Fruit fly (Drosophila melanogaster) whole organism, adult: ENCODE results near the gene HBS1.

Source experiments
- CG11617 ChIP-seq: fragments of 200-800 bp; sonication (Bioruptor generic); optimal IDR thresholded peaks from 2 replicates; lab custom pipeline; 2017; ENCODE audit warnings: mild to moderate bottlenecking, missing biosample characterization, missing genetic modification reagents, missing genetic modification characterization
- CG12768 ChIP-seq: fragments of 200-800 bp; sonication (Bioruptor generic); optimal IDR thresholded peaks from 2 replicates; lab custom pipeline; 2017; ENCODE audit warnings: missing biosample characterization, missing genetic modification characterization, mild to moderate bottlenecking, moderate library complexity, missing genetic modification reagents
- CG14711 ChIP-seq: fragments of 200-800 bp; sonication (Bioruptor generic); optimal IDR thresholded peaks from 2 replicates; lab custom pipeline; 2018; ENCODE audit warnings: missing biosample characterization, mild to moderate bottlenecking, missing genetic modification characterization, moderate library complexity
- CG1620 ChIP-seq: fragments of 200-800 bp; sonication (Bioruptor generic); optimal IDR thresholded peaks from 2 replicates; lab custom pipeline; 2016; ENCODE audit warnings: missing biosample characterization, missing genetic modification characterization
- CG33017 ChIP-seq: fragments of 200-800 bp; sonication (Bioruptor generic); optimal IDR thresholded peaks from 2 replicates; lab custom pipeline; 2018; ENCODE audit warnings: missing biosample characterization, mild to moderate bottlenecking, missing genetic modification characterization, moderate library complexity
- CG5204 ChIP-seq: fragments of 200-800 bp; sonication (Bioruptor generic); optimal IDR thresholded peaks from 2 replicates; lab custom pipeline; 2016; ENCODE audit warnings: missing biosample characterization, missing genetic modification characterization
- CG7045 ChIP-seq: fragments of 200-800 bp; sonication (Bioruptor generic); optimal IDR thresholded peaks from 2 replicates; lab custom pipeline; 2017; ENCODE audit warnings: missing biosample characterization, mild to moderate bottlenecking, missing genetic modification characterization
- CG7101 ChIP-seq: fragments of 200-800 bp; sonication (Bioruptor generic); optimal IDR thresholded peaks from 2 replicates; lab custom pipeline; 2018; ENCODE audit warnings: missing biosample characterization, mild to moderate bottlenecking, missing genetic modification characterization, moderate library complexity
- Clk ChIP-seq: fragments of 200-800 bp; sonication (Bioruptor generic); optimal IDR thresholded peaks from 2 replicates; lab custom pipeline; 2017; ENCODE audit warnings: missing biosample characterization, missing genetic modification characterization
- Crg-1 ChIP-seq: fragments of 200-800 bp; sonication (Bioruptor generic); optimal IDR thresholded peaks from 2 replicates; lab custom pipeline; 2016; ENCODE audit warnings: missing biosample characterization, missing genetic modification characterization
- Hr96 ChIP-seq: fragments of 200-800 bp; sonication (Bioruptor generic); optimal IDR thresholded peaks from 2 replicates; lab custom pipeline; 2016; ENCODE audit warnings: missing biosample characterization, missing genetic modification characterization
- Mnt ChIP-seq: fragments of 200-800 bp; sonication (Bioruptor generic); optimal IDR thresholded peaks from 2 replicates; lab custom pipeline; 2016; ENCODE audit warnings: missing biosample characterization, mild to moderate bottlenecking, missing genetic modification characterization
- bab1 ChIP-seq: fragments of 200-800 bp; sonication (Bioruptor generic); optimal IDR thresholded peaks from 3 replicates; lab custom pipeline; 2019; ENCODE audit warnings: missing biosample characterization, mild to moderate bottlenecking, missing genetic modification characterization, moderate library complexity
- cic ChIP-seq: fragments of 200-800 bp; sonication (Bioruptor generic); optimal IDR thresholded peaks from 2 replicates; lab custom pipeline; 2017; ENCODE audit warnings: missing biosample characterization, mild to moderate bottlenecking, missing genetic modification characterization, moderate library complexity
- cnc ChIP-seq, 2 experiments: fragments of >200 bp; optimal IDR thresholded peaks; 2 replicates each; lab custom pipeline; 2017
- kay ChIP-seq: fragments of 200-800 bp; sonication (Bioruptor generic); peaks from one replicate; lab custom pipeline; 2016; ENCODE audit warnings: missing biosample characterization, missing genetic modification characterization, borderline replicate concordance
- ovo ChIP-seq: fragments of 200-800 bp; sonication (Bioruptor generic); optimal IDR thresholded peaks from 2 replicates; lab custom pipeline; 2016; ENCODE audit warnings: missing biosample characterization, missing genetic modification characterization
- pad ChIP-seq: fragments of 200-800 bp; sonication (Bioruptor generic); optimal IDR thresholded peaks from 3 replicates; lab custom pipeline; 2017; ENCODE audit warnings: missing biosample characterization, missing genetic modification characterization, mild to moderate bottlenecking, moderate library complexity, missing genetic modification reagents
- tj ChIP-seq: fragments of 200-800 bp; sonication (Bioruptor generic); optimal IDR thresholded peaks from 3 replicates; lab custom pipeline; 2017; ENCODE audit warnings: missing biosample characterization, mild to moderate bottlenecking, missing genetic modification characterization, moderate library complexity
- toe ChIP-seq: fragments of 200-800 bp; sonication (Bioruptor generic); optimal IDR thresholded peaks from 2 replicates; lab custom pipeline; 2016; ENCODE audit warnings: missing biosample characterization, missing genetic modification characterization

The HBS1 gene

DNA sequence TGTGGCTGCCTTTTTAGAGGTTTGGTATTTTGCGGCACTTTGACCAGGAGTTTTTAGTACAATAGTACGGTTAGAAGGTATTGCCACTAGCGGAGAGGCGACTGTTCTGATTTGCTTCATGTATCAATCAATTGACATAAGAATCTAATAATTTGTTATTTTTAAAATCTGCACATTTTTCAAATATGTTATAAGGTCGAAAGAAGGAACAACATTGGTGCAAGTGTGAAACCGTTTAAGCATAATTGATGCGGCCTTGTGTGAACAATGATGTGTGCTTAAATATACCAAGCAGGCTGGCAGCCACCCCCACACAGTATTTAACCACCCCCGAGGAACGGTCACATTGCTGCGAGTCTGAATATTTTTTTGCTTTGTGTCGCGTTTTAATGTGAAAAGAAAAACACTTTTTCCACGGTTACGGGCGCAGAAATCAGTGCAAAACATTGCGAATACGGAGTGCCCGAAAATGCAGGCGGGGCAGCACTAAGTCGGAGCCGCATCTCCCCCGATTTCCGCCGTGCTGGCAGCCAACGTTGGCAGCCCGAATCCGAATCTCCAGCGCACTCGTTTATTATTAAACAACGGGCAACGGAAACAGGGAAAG is at the start of gene HBS1, which contains the start of gene CG12025:
TSS of gene HBS1 (minus strand) at position 120 of the 607 bp plus-strand sequence.
TSS of gene CG12025 (plus strand) at position 310 of the 607 bp plus-strand sequence.
- TF ChIP-seq Crg-1 (no peak), Mnt (peak; percentile 51), CG7101 (tag; lab: Kevin White, UChicago) (peak; percentile 36), cnc (optimal IDR thresholded peaks at IDR 0.05; lab: Kevin White, UChicago) (no peak), CG11617 (GFP tag; lab: Kevin White, UChicago) (no peak), pad (GFP tag; lab: Kevin White, UChicago) (peak; percentile 18), Hr96 (GFP tag; lab: Kevin White, UChicago) (peak; percentile 58), kay (GFP tag; lab: Kevin White, UChicago) (no peak), tj (GFP tag; lab: Kevin White, UChicago) (peak; percentile 25), Clk (GFP tag; lab: Kevin White, UChicago) (no peak), CG1620 (GFP tag; lab: Kevin White, UChicago) (peak; percentile 52), ovo (GFP tag; lab: Kevin White, UChicago) (peak; percentile 19), CG12768 (GFP tag; lab: Kevin White, UChicago) (no peak), CG14711 (tag; lab: Kevin White, UChicago) (peak; percentile 62), toe (GFP tag; lab: Kevin White, UChicago) (peak; percentile 80), cic (GFP tag; lab: Kevin White, UChicago) (no peak), CG7045 (GFP tag; lab: Kevin White, UChicago) (peak; percentile 13), CG33017 (tag; lab: Kevin White, UChicago) (peak; percentile 8), CG5204 (GFP tag; lab: Kevin White, UChicago) (no peak), bab1 (peak; percentile 38)

DNA sequence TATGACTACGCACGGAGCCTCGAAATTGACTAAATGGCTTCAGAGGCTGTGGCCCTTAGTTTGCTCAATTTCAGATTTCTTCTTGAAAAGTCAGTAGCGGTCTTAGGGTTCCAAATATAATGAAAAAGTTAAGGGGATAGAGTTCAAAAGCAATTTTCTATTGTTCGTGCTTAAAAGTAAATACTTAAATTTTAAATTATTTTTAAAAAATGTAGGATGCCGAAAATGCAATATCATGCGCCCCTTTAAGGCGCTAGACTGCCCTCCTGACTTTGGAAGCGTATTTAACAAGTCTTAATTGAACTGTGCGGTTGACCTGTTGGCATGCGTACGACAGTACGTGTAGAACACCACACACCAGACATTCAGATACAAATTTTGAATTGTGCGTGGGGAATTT is 49.6 kb upstream of the HBS1 start:
- TF ChIP-seq cnc (optimal IDR thresholded peaks at IDR 0.05; lab: Kevin White, UChicago), result no peak
- TF ChIP-seq bab1, result no peak
- TF ChIP-seq Crg-1, result no peak
- no peak for TF ChIP-seq toe (GFP tag; lab: Kevin White, UChicago)
- no peak for TF ChIP-seq CG33017 (tag; lab: Kevin White, UChicago)
- TF ChIP-seq tj (GFP tag; lab: Kevin White, UChicago), result no peak
- no peak for TF ChIP-seq CG5204 (GFP tag; lab: Kevin White, UChicago)
- TF ChIP-seq Hr96 (GFP tag; lab: Kevin White, UChicago), result no peak
- no peak for TF ChIP-seq CG14711 (tag; lab: Kevin White, UChicago)

DNA sequence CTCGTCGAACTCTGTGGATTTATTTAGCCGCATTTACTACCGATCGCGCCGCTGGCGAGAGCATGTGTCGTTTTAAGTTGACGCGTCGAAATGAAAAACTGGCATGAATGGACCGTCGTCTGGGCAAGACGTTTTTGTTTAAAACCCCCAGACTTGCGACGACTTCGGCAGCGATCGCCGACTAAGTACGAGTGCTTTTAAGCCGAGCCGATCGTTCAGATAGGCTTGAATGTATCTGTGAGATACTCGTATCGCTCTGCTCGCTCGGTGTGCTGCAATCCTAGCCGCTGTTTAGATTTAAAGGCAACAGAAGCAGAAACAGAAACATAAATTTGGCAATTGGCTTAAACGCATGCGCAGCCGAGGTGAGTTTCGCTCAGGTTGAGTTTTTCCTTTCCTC is 45.1 kb upstream of the HBS1 start, which contains the start of gene dsb:
TSS of gene dsb (minus strand) at position 91 of the 400 bp plus-strand sequence.
- no peak for TF ChIP-seq CG1620 (GFP tag; lab: Kevin White, UChicago)
- no peak for TF ChIP-seq ovo (GFP tag; lab: Kevin White, UChicago)
- TF ChIP-seq bab1, result no peak
- TF ChIP-seq CG11617 (GFP tag; lab: Kevin White, UChicago), result no peak
- no peak for TF ChIP-seq toe (GFP tag; lab: Kevin White, UChicago)
- TF ChIP-seq CG14711 (tag; lab: Kevin White, UChicago), result no peak
- TF ChIP-seq Hr96 (GFP tag; lab: Kevin White, UChicago), result no peak
- TF ChIP-seq pad (GFP tag; lab: Kevin White, UChicago), result no peak
- TF ChIP-seq CG12768 (GFP tag; lab: Kevin White, UChicago), result no peak
- no peak for TF ChIP-seq cic (GFP tag; lab: Kevin White, UChicago)
- TF ChIP-seq Crg-1, result no peak
- no peak for TF ChIP-seq CG33017 (tag; lab: Kevin White, UChicago)
- TF ChIP-seq CG7045 (GFP tag; lab: Kevin White, UChicago), result no peak
- TF ChIP-seq CG7101 (tag; lab: Kevin White, UChicago), result no peak
- TF ChIP-seq Clk (GFP tag; lab: Kevin White, UChicago), result no peak

DNA sequence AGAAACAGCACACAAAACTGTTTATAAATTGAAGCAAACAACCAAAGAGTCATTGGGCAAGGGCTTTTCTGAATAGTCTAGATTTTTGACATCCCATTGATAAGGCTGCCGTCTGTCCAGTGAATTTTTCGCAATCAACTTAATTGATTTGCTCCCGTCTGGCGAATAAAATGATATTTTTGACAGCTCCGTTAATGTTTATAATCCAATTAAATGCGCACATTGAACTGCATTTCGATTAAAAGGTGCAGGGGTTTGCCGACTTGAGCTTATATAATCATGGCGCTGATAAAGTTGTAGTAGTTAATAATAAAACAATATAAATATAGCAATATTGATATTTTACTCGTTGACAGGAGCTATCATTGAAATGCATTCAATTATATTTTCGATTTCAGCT is 44.0 kb upstream of the HBS1 start:
- TF ChIP-seq Clk (GFP tag; lab: Kevin White, UChicago), result no peak
- no peak for TF ChIP-seq CG7045 (GFP tag; lab: Kevin White, UChicago)
- no peak for TF ChIP-seq CG14711 (tag; lab: Kevin White, UChicago)
- TF ChIP-seq cic (GFP tag; lab: Kevin White, UChicago), result no peak
- no peak for TF ChIP-seq Mnt
- no peak for TF ChIP-seq ovo (GFP tag; lab: Kevin White, UChicago)
- TF ChIP-seq CG11617 (GFP tag; lab: Kevin White, UChicago), result no peak
- TF ChIP-seq CG1620 (GFP tag; lab: Kevin White, UChicago), result no peak
- TF ChIP-seq Hr96 (GFP tag; lab: Kevin White, UChicago), result no peak

DNA sequence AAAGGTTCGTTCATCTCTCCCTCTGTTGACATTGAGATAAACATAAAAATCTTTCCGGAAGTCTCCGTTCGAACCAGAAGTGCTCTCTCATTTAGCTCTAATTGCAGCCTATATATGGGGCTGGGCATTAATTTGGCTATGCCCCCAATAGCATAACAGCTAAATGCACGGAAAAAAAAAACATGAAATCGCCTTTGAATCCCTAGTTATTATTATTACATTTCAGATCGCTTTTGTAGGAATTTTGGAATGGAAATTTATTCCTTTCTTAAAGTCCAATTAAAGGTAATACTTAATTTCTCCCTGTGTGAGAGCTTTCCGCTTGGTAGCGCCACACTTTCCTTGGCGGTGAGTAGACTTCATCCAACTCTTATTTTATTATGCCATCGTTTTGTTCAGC is 41.2 kb upstream of the HBS1 start:
- no peak for TF ChIP-seq CG1620 (GFP tag; lab: Kevin White, UChicago)
- TF ChIP-seq tj (GFP tag; lab: Kevin White, UChicago), result no peak
- no peak for TF ChIP-seq Hr96 (GFP tag; lab: Kevin White, UChicago)
- TF ChIP-seq CG7101 (tag; lab: Kevin White, UChicago), result no peak
- TF ChIP-seq CG33017 (tag; lab: Kevin White, UChicago), result no peak
- no peak for TF ChIP-seq CG14711 (tag; lab: Kevin White, UChicago)
- TF ChIP-seq bab1, result no peak

DNA sequence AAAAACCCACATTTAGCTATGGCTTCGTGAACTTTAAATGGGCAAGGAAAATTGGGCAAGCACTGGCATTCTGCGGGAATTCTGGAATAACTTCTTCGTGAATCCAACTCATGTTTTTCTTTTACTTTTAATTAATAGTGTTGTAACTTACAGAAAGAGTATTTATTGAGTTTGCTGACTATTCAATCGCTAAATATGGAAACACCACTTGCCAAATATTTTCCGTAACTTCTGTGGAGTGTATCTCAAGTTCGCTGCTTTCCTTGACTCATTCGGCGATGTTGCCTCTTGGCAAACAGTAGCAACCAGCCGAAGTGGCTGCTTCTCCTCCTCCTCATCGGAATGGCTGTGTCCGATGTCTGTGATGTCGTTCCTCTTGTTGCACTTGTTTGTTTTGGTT is 40.2 kb upstream of the HBS1 start:
- TF ChIP-seq CG5204 (GFP tag; lab: Kevin White, UChicago), result no peak
- TF ChIP-seq cnc (optimal IDR thresholded peaks at IDR 0.05; lab: Kevin White, UChicago), result no peak
- no peak for TF ChIP-seq CG7045 (GFP tag; lab: Kevin White, UChicago)
